Worm (Caenorhabditis elegans) whole organism, dauer: ENCODE results near the gene slc-36.5.

Experiments
- unc-62 ChIP-seq: sonication (generic microtip); optimal IDR thresholded peaks from 2 replicates; lab custom pipeline; 2017; ENCODE audit warnings: missing biosample characterization, missing genetic modification reagents, missing genetic modification characterization

Gene slc-36.5

ce11 chrII:6827388-6827787, 49.5 kb downstream of the slc-36.5 start:
- TF ChIP-seq unc-62 (GFP tag; lab: Kevin White, UChicago), result no peak

- TF ChIP-seq unc-62 (GFP tag; lab: Kevin White, UChicago), result no peak
Measured at ce11 chrII:6826726-6827125, 50.1 kb downstream of the slc-36.5 start.

- TF ChIP-seq unc-62 (GFP tag; lab: Kevin White, UChicago), result no peak
Measured at ce11 chrII:6825732-6826131, 51.1 kb downstream of the slc-36.5 start.

ce11 chrII:6824524-6824923, 52.3 kb downstream of the slc-36.5 start:
- TF ChIP-seq unc-62 (GFP tag; lab: Kevin White, UChicago), result no peak

- TF ChIP-seq unc-62 (GFP tag; lab: Kevin White, UChicago), result no peak
Measured at ce11 chrII:6823912-6824311, 52.9 kb downstream of the slc-36.5 start.

- no peak for TF ChIP-seq unc-62 (GFP tag; lab: Kevin White, UChicago)
Measured at ce11 chrII:6823233-6823632, 53.6 kb downstream of the slc-36.5 start.
